Worm (Caenorhabditis elegans): ENCODE data around the gene csn-6.

The csn-6 gene

ce11 chrIV:13261778-13262177 lies 38.8 kb upstream of the csn-6 start:
- no peak for TF ChIP-seq D1046.2 (GFP tag; IDR thresholded peaks at IDR 0.05)
- TF ChIP-seq mxl-3 (GFP tag; optimal IDR thresholded peaks at IDR 0.05), result no peak
- TF ChIP-seq set-16 (GFP tag; IDR thresholded peaks at IDR 0.05), result peak; percentile 73
- TF ChIP-seq egl-43 (GFP tag; IDR thresholded peaks at IDR 0.05), result 0 out of 2 replicates have a peak, but pooled peaks have one; percentile 42

ce11 chrIV:13262849-13263248 lies 37.8 kb upstream of the csn-6 start:
- TF ChIP-seq dmd-6 (GFP tag; IDR thresholded peaks at IDR 0.05), result 0 out of 2 replicates have a peak, but pooled peaks have one; percentile 19
- TF ChIP-seq lin-38 (GFP tag; IDR thresholded peaks at IDR 0.05), result peak; percentile 64
- TF ChIP-seq dmd-9 (GFP tag; IDR thresholded peaks at IDR 0.05), result peak; percentile 69; the same call in 1 of the 2 replicates
- TF ChIP-seq madf-5 (GFP tag; IDR thresholded peaks at IDR 0.05), result 0 out of 4 replicates have a peak, but pooled peaks of 1 of the 2 experiments have one; percentile 42

- no peak for TF ChIP-seq pha-4 (GFP tag; IDR thresholded peaks at IDR 0.05)
- no peak for TF ChIP-seq pha-4 (tag; optimal IDR thresholded peaks at IDR 0.05)
Observed at ce11 chrIV:13268385-13268784, 32.2 kb upstream of the csn-6 start.

ce11 chrIV:13272494-13272893 lies 28.1 kb upstream of the csn-6 start, which contains the start of gene unc-26:
unc-26 (minus strand) TSS chrIV:13272516.
- TF ChIP-seq lsy-2 (tag; optimal IDR thresholded peaks at IDR 0.05) (peak in 1 of 2 experiments; percentile 53), lin-38 (GFP tag; IDR thresholded peaks at IDR 0.05) (peak; percentile 12; the same call in 1 of the 2 replicates), jun-1 (tag; optimal IDR thresholded peaks at IDR 0.05) (no peak), rbr-2 (tag; optimal IDR thresholded peaks at IDR 0.05) (peak; percentile 53), ztf-11 (tag; optimal IDR thresholded peaks at IDR 0.05) (no peak)

- TF ChIP-seq nhr-6 (tag; optimal IDR thresholded peaks at IDR 0.05), result no peak
- TF ChIP-seq lsy-2 (tag; optimal IDR thresholded peaks at IDR 0.05), result no peak
- no peak for TF ChIP-seq D1046.2 (GFP tag; IDR thresholded peaks at IDR 0.05)
- TF ChIP-seq unc-62 (GFP tag; optimal IDR thresholded peaks at IDR 0.05 in 1 of 2), result peak in 1 of 2 experiments; percentile 22
- no peak for TF ChIP-seq unc-62 (tag; optimal IDR thresholded peaks at IDR 0.05)
- no peak for TF ChIP-seq rbr-2 (tag; optimal IDR thresholded peaks at IDR 0.05)
Observed at ce11 chrIV:13282778-13283177, 17.8 kb upstream of the csn-6 start, which contains the start of gene cpsf-3. cpsf-3 (minus strand) TSS chrIV:13282878.

- TF ChIP-seq hlh-30 (tag; optimal IDR thresholded peaks at IDR 0.05; ENCODE audit: insufficient read depth) (no peak), daf-16 (GFP tag; optimal IDR thresholded peaks at IDR 0.05) (no peak), daf-16 (tag; optimal IDR thresholded peaks at IDR 0.05) (no peak), unc-39 (tag; optimal IDR thresholded peaks at IDR 0.05) (no peak), mep-1 (tag; optimal IDR thresholded peaks at IDR 0.05) (peak; percentile 11), daf-12 (tag; optimal IDR thresholded peaks at IDR 0.05) (no peak), zip-2 (tag; optimal IDR thresholded peaks at IDR 0.05) (no peak), zfp-3 (GFP tag; conservative IDR thresholded peaks at IDR 0.05) (no peak), fkh-10 (GFP tag; optimal IDR thresholded peaks at IDR 0.05) (no peak), hlh-11 (tag; optimal IDR thresholded peaks at IDR 0.05) (no peak), lir-3 (tag; optimal IDR thresholded peaks at IDR 0.05) (no peak), lin-38 (GFP tag; IDR thresholded peaks at IDR 0.05) (peak; percentile 37; the same call in 1 of the 2 replicates), dmd-8 (GFP tag; IDR thresholded peaks at IDR 0.05) (no peak), ceh-32 (tag; optimal IDR thresholded peaks at IDR 0.05; ENCODE audit: poor library complexity) (no peak), ceh-62 (tag; optimal IDR thresholded peaks at IDR 0.05) (no peak), egl-27 (tag; optimal IDR thresholded peaks at IDR 0.05) (no peak), nhr-76 (tag; optimal IDR thresholded peaks at IDR 0.05) (no peak), cey-2 (tag; optimal IDR thresholded peaks at IDR 0.05; ENCODE audit: borderline replicate concordance, insufficient read depth) (no peak), aha-1 (tag) (peak; percentile 31), ztf-7 (tag; optimal IDR thresholded peaks at IDR 0.05) (no peak), ceh-20 (GFP tag; IDR thresholded peaks at IDR 0.05) (no peak), pqm-1 (tag; optimal IDR thresholded peaks at IDR 0.05) (no peak), zag-1 (tag; optimal IDR thresholded peaks at IDR 0.05) (no peak), aly-2 (tag; optimal IDR thresholded peaks at IDR 0.05) (no peak), dpl-1 (GFP tag; optimal IDR thresholded peaks at IDR 0.05) (peak; percentile 44), ama-1 (optimal IDR thresholded peaks at IDR 0.05) (no peak), F10B5.3 (tag; optimal IDR thresholded peaks at IDR 0.05) (no peak), fos-1 (tag; optimal IDR thresholded peaks at IDR 0.05) (no peak)
Observed at ce11 chrIV:13289321-13289720, 11.3 kb upstream of the csn-6 start, which contains the start of gene Y67H2A.10. Y67H2A.10 (minus strand) TSS chrIV:13289504.

Data from whole organism, L4 larva.